Fruit fly (Drosophila melanogaster) Kc167 (cell line): ENCODE measurements around the gene beat-IV.

Experiments
- Myc ChIP-seq: fragments of >200 bp; optimal IDR thresholded peaks from 2 replicates; lab custom pipeline; 2017; ENCODE audit warnings: missing external identifiers
- h ChIP-seq: fragments of >200 bp; optimal IDR thresholded peaks from 3 replicates; lab custom pipeline; 2018; ENCODE audit warnings: missing external identifiers
- insv ChIP-seq: fragments of >200 bp; optimal IDR thresholded peaks from 3 replicates; lab custom pipeline; 2018; ENCODE audit warnings: missing external identifiers
- psq ChIP-seq: fragments of >200 bp; optimal IDR thresholded peaks from 2 replicates; lab custom pipeline; 2017; ENCODE audit warnings: missing external identifiers
- ttk ChIP-seq: sonication (Bioruptor generic); optimal IDR thresholded peaks from 2 replicates; lab custom pipeline; 2017; ENCODE audit warnings: missing external identifiers

- no peak for TF ChIP-seq insv (lab: Kevin White, UChicago)
- TF ChIP-seq psq = no peak
- no peak for TF ChIP-seq h (lab: Kevin White, UChicago)
- TF ChIP-seq ttk (lab: Kevin White, UChicago) = no peak
- no peak for TF ChIP-seq Myc (lab: Kevin White, UChicago)
Measured at dm6 chr3R:23598934-23599333, 41.7 kb downstream of the beat-IV start, which contains the start of gene CG10183.
